Worm (Caenorhabditis elegans) whole organism, late embryonic: ENCODE results near the gene nmur-2.

ENCODE experiments used
- ceh-22 ChIP-seq: sonication (generic microtip); optimal IDR thresholded peaks from 2 replicates; lab custom pipeline; 2017; ENCODE audit warnings: missing biosample characterization, missing genetic modification characterization
- ceh-24 ChIP-seq: sonication (generic microtip); optimal IDR thresholded peaks from 2 replicates; lab custom pipeline; 2016; ENCODE audit warnings: mild to moderate bottlenecking, missing genetic modification characterization, missing compliant biosample characterization
- ceh-6 ChIP-seq: fragments of 200-800 bp; sonication (Bioruptor generic); optimal IDR thresholded peaks from 2 replicates; lab custom pipeline; 2018; ENCODE audit warnings: mild to moderate bottlenecking, missing genetic modification characterization, missing compliant biosample characterization
- elt-2 ChIP-seq: sonication (generic microtip); optimal IDR thresholded peaks from 2 replicates; lab custom pipeline; 2016; ENCODE audit warnings: missing genetic modification reagents, missing genetic modification characterization, missing compliant biosample characterization
- eyg-1 ChIP-seq: sonication (generic microtip); optimal IDR thresholded peaks from 2 replicates; lab custom pipeline; 2016; ENCODE audit warnings: missing genotype, missing genetic modification characterization, missing compliant biosample characterization
- hlh-8 ChIP-seq: sonication (generic microtip); optimal IDR thresholded peaks from 2 replicates; lab custom pipeline; 2016; ENCODE audit warnings: missing genotype, missing genetic modification characterization, missing compliant biosample characterization
- pqm-1 ChIP-seq: sonication (generic microtip); optimal IDR thresholded peaks from 2 replicates; lab custom pipeline; 2016; ENCODE audit warnings: missing genetic modification characterization, missing compliant biosample characterization

DNA sequence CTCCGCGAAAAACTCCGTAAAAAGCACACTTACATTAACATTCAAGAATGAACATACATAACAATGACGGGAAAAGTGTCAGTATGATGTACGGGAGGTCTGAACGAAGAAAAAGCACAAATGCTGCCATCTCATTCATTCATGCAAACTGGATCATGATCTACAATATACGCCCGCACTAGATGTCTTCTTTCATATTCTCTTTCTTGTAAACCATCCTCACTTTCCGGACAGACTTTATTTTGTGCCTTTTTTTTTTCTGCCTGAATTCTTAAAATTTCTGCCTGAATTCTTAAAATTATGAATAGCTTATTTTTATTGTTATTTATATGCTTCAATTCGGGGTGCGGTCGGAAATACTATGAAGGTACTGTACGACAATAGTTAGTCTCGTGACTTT lies 10.4 kb upstream of the nmur-2 start, which contains the start of gene K10B4.1:
- TF ChIP-seq ceh-24 (tag; lab: Kevin White, UChicago) (no peak), ceh-6 (no peak), elt-2 (tag; lab: Kevin White, UChicago) (no peak), hlh-8 (tag; lab: Kevin White, UChicago) (no peak), eyg-1 (tag; lab: Kevin White, UChicago) (no peak), pqm-1 (tag; lab: Kevin White, UChicago) (no peak), ceh-22 (tag; lab: Kevin White, UChicago) (no peak)
